Worm (Caenorhabditis elegans): Measurements from ENCODE around the gene C55A6.11.
"Not testable (repeated sequence)": the region's sequence is repeated elsewhere in the genome, so short reads cannot be mapped to it uniquely, and the experiment has no call there.

C55A6.11 gene

DNA sequence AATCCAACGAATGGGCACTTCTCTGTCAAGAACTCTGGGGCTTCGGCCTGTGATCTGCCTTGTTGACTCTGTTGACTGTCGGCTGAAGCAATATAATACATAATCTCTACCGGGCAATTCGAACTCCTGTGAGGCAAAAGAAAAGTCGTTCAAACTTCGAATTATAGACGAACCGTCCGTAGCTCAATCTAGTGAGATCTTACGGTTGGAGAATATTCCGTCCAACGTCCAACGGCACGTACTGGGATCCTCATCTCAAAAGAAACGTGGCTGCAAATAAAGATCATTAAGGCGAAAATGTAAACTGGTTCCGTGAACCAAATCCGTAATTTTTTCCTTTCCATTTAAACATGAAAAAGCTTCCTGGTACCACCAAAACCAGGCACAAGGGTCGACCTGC is 39.6 kb upstream of the C55A6.11 start, which contains the start of gene T11F9.14:
T11F9.14 (minus strand) TSS at position 101 of the 400 bp plus-strand sequence.
- TF ChIP-seq syd-9, ceh-22, hlh-8 (tag; optimal IDR thresholded peaks at IDR 0.05): not testable (repeated sequence)

- TF ChIP-seq unc-3 (GFP tag; conservative IDR thresholded peaks at IDR 0.05); unc-3 (tag; optimal IDR thresholded peaks at IDR 0.05); odd-2 (tag; optimal IDR thresholded peaks at IDR 0.05); nfya-1 (tag; optimal IDR thresholded peaks at IDR 0.05): not testable (repeated sequence)
Observed at ce11 chrV:11483580-11484092, 36.7 kb upstream of the C55A6.11 start, which contains the start of gene col-157. TSS of gene col-157 (plus strand) at chrV:11484042.

- no peak for TF ChIP-seq dve-1 (tag; optimal IDR thresholded peaks at IDR 0.05)
- no peak for TF ChIP-seq sox-2 (GFP tag; IDR thresholded peaks at IDR 0.05)
- no peak for TF ChIP-seq pha-2 (tag; optimal IDR thresholded peaks at IDR 0.05)
- no peak for TF ChIP-seq ceh-6 (GFP tag; optimal IDR thresholded peaks at IDR 0.05)
- no peak for TF ChIP-seq hlh-8 (tag; optimal IDR thresholded peaks at IDR 0.05)
- TF ChIP-seq hlh-6 (tag; optimal IDR thresholded peaks at IDR 0.05): no peak
- TF ChIP-seq ceh-18 (tag; optimal IDR thresholded peaks at IDR 0.05): no peak
- TF ChIP-seq fkh-6 (tag; optimal IDR thresholded peaks at IDR 0.05): no peak
Observed at ce11 chrV:11484404-11484803, 35.9 kb upstream of the C55A6.11 start.

ce11 chrV:11485558-11485957 is 34.8 kb upstream of the C55A6.11 start, which contains the start of gene srh-1:
TSS of gene srh-1 (plus strand) at chrV:11485858.
- TF ChIP-seq syd-9 (tag; optimal IDR thresholded peaks at IDR 0.05) (no peak), ttx-3 (tag; optimal IDR thresholded peaks at IDR 0.05) (no peak), hlh-30 (tag; optimal IDR thresholded peaks at IDR 0.05; ENCODE audit: insufficient read depth) (no peak), mec-3 (tag; optimal IDR thresholded peaks at IDR 0.05; ENCODE audit: borderline replicate concordance) (no peak), hlh-15 (tag; optimal IDR thresholded peaks at IDR 0.05) (no peak), pqm-1 (tag; optimal IDR thresholded peaks at IDR 0.05) (no peak), elt-2 (tag; optimal IDR thresholded peaks at IDR 0.05) (no peak), pha-2 (tag; optimal IDR thresholded peaks at IDR 0.05) (no peak), fkh-6 (tag; optimal IDR thresholded peaks at IDR 0.05) (no peak), fax-1 (tag; optimal IDR thresholded peaks at IDR 0.05) (no peak), ets-4 (tag; optimal IDR thresholded peaks at IDR 0.05) (no peak), ceh-31 (tag; optimal IDR thresholded peaks at IDR 0.05) (no peak), sdc-2 (tag; optimal IDR thresholded peaks at IDR 0.05) (no peak), ceh-14 (tag; optimal IDR thresholded peaks at IDR 0.05) (no peak), ceh-9 (tag; optimal IDR thresholded peaks at IDR 0.05) (no peak), pat-9 (tag; optimal IDR thresholded peaks at IDR 0.05) (no peak)

DNA sequence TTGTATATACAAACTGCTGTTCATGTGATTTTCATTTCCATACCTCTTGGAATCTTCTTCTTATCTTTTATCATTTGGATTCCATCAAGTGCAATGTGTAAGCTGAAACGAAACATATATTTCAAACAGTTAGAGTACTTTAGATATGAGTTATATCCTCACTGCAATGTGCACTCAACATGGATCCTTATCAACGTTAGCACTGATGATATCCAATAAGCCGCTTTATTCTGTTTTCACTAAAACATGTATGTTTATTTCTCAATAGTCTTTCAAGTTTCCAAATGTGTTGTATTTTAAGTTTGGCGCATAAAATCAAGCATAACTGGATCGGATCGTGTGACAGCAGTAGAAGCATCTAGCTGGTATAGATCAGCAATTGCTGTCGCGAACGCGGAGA is 33.6 kb upstream of the C55A6.11 start, which contains the start of gene T11F9.10:
T11F9.10 (plus strand) TSS at position 301 of the 400 bp plus-strand sequence.
- TF ChIP-seq nhr-232 (tag; optimal IDR thresholded peaks at IDR 0.05) (no peak), nhr-11 (tag; optimal IDR thresholded peaks at IDR 0.05) (no peak), syd-9 (tag; optimal IDR thresholded peaks at IDR 0.05) (no peak), ets-4 (tag; optimal IDR thresholded peaks at IDR 0.05) (no peak), ceh-24 (tag; optimal IDR thresholded peaks at IDR 0.05) (no peak), npax-4 (tag; optimal IDR thresholded peaks at IDR 0.05) (no peak), ceh-22 (tag; optimal IDR thresholded peaks at IDR 0.05) (no peak), ceh-31 (tag; optimal IDR thresholded peaks at IDR 0.05) (no peak), madf-2 (tag; optimal IDR thresholded peaks at IDR 0.05) (no peak), unc-55 (GFP tag; optimal IDR thresholded peaks at IDR 0.05) (no peak), ceh-2 (tag; optimal IDR thresholded peaks at IDR 0.05) (no peak), zip-5 (tag; optimal IDR thresholded peaks at IDR 0.05) (no peak), ttx-3 (tag; optimal IDR thresholded peaks at IDR 0.05) (no peak), hlh-30 (tag; optimal IDR thresholded peaks at IDR 0.05; ENCODE audit: insufficient read depth) (no peak), C08G9.2 (tag; optimal IDR thresholded peaks at IDR 0.05) (no peak), Y22D7AL.16 (tag; optimal IDR thresholded peaks at IDR 0.05) (no peak), sox-2 (GFP tag; IDR thresholded peaks at IDR 0.05) (no peak), ztf-16 (tag; optimal IDR thresholded peaks at IDR 0.05) (no peak), sdc-2 (tag; optimal IDR thresholded peaks at IDR 0.05) (no peak)

Measured in whole organism, late embryonic.